Worm (Caenorhabditis elegans) whole organism, L3 larva: ENCODE data around the gene cht-6.

Source experiments
- ZK546.5 ChIP-seq: sonication (generic microtip); optimal IDR thresholded peaks from 2 replicates; lab custom pipeline; 2017; ENCODE audit warnings: missing biosample characterization, missing genetic modification characterization
- aly-2 ChIP-seq: fragments of 150-350 bp; optimal IDR thresholded peaks from 2 replicates; lab custom pipeline; 2014; ENCODE audit warnings: missing biosample characterization, missing genetic modification characterization
- ama-1 ChIP-seq: fragments of 150-350 bp; optimal IDR thresholded peaks from 2 replicates; lab custom pipeline; 2018
- ceh-16 ChIP-seq: sonication (generic microtip); optimal IDR thresholded peaks from 2 replicates; lab custom pipeline; 2017; ENCODE audit warnings: missing biosample characterization, missing genetic modification characterization
- ceh-28 ChIP-seq: fragments of 150-350 bp; optimal IDR thresholded peaks from 2 replicates; lab custom pipeline; 2014; ENCODE audit warnings: missing biosample characterization, missing genetic modification reagents, missing genetic modification characterization
- ceh-82 ChIP-seq: fragments of 150-350 bp; optimal IDR thresholded peaks from 2 replicates; lab custom pipeline; 2014; ENCODE audit warnings: missing biosample characterization, missing genetic modification characterization
- ceh-9 ChIP-seq: sonication (generic microtip); optimal IDR thresholded peaks from 2 replicates; lab custom pipeline; 2018; ENCODE audit warnings: missing biosample characterization, missing genetic modification characterization
- egl-27 ChIP-seq: sonication (generic microtip); optimal IDR thresholded peaks from 4 replicates; lab custom pipeline; 2017; ENCODE audit warnings: missing biosample characterization, missing genetic modification reagents, missing genetic modification characterization
- egl-5 ChIP-seq: fragments of 150-350 bp; optimal IDR thresholded peaks from 2 replicates; lab custom pipeline; 2017; ENCODE audit warnings: missing biosample characterization, missing genetic modification reagents, missing genetic modification characterization, inconsistent platforms
- elt-1 ChIP-seq: fragments of 150-350 bp; optimal IDR thresholded peaks from 2 replicates; lab custom pipeline; 2014; ENCODE audit warnings: missing biosample characterization, missing genetic modification characterization
- elt-2 ChIP-seq: sonication (generic microtip); optimal IDR thresholded peaks from 2 replicates; lab custom pipeline; 2016; ENCODE audit warnings: missing genetic modification reagents, mild to moderate bottlenecking, missing genetic modification characterization, missing compliant biosample characterization
- elt-3 ChIP-seq, 3 experiments: fragments of 150-350 bp in 1 of 3; sonication (generic microtip) in 2 of 3; optimal IDR thresholded peaks; 2 replicates in 2 of 3; 4 replicates in 1 of 3; lab custom pipeline; 2014 to 2017; ENCODE audit warnings: missing biosample characterization in 3 of 3, missing genetic modification characterization in 3 of 3
- eor-1 ChIP-seq, 2 experiments: fragments of 150-350 bp; optimal IDR thresholded peaks; 2 replicates each; lab custom pipeline; 2014 to 2018; ENCODE audit warnings: missing biosample characterization in 2 of 2, missing genetic modification characterization in 2 of 2
- fkh-10 ChIP-seq: sonication (generic microtip); optimal IDR thresholded peaks from 2 replicates; lab custom pipeline; 2017; ENCODE audit warnings: missing biosample characterization, missing genetic modification reagents, missing genetic modification characterization
- fkh-2 ChIP-seq: fragments of 150-350 bp; optimal IDR thresholded peaks from 2 replicates; lab custom pipeline; 2014; ENCODE audit warnings: missing biosample characterization, missing genetic modification reagents, missing genetic modification characterization
- fos-1 ChIP-seq: fragments of 150-350 bp; optimal IDR thresholded peaks from 2 replicates; lab custom pipeline; 2014; ENCODE audit warnings: missing biosample characterization, missing genetic modification characterization
- hmg-11 ChIP-seq: sonication (generic microtip); optimal IDR thresholded peaks from 2 replicates; lab custom pipeline; 2016; ENCODE audit warnings: missing genetic modification characterization, missing compliant biosample characterization
- jun-1 ChIP-seq: fragments of 150-350 bp; optimal IDR thresholded peaks from 2 replicates; lab custom pipeline; 2014; ENCODE audit warnings: missing biosample characterization, missing genetic modification reagents, missing genetic modification characterization
- lin-15B ChIP-seq: fragments of 150-350 bp; optimal IDR thresholded peaks from 2 replicates; lab custom pipeline; 2014; ENCODE audit warnings: missing biosample characterization, missing genetic modification characterization
- lin-39 ChIP-seq: fragments of 150-350 bp; optimal IDR thresholded peaks from 2 replicates; lab custom pipeline; 2018; ENCODE audit warnings: missing biosample characterization, missing genetic modification reagents, missing genetic modification characterization
- lsy-12 ChIP-seq: sonication (generic microtip); optimal IDR thresholded peaks from 2 replicates; lab custom pipeline; 2016; ENCODE audit warnings: mild to moderate bottlenecking, missing genetic modification characterization, missing compliant biosample characterization
- mdl-1 ChIP-seq: fragments of 150-350 bp; optimal IDR thresholded peaks from 2 replicates; lab custom pipeline; 2014; ENCODE audit warnings: missing biosample characterization, missing genetic modification characterization
- mml-1 ChIP-seq: fragments of 150-350 bp; sonication (generic microtip); optimal IDR thresholded peaks from 3 replicates; lab custom pipeline; 2014; ENCODE audit warnings: missing biosample characterization, missing genetic modification characterization
- nfya-1 ChIP-seq: sonication (generic microtip); optimal IDR thresholded peaks from 2 replicates; lab custom pipeline; 2017; ENCODE audit warnings: missing genetic modification characterization, mild to moderate bottlenecking, missing compliant biosample characterization, antibody characterized with exemption, moderate library complexity; ENCODE audit not compliant: insufficient read depth
- nhr-11 ChIP-seq: fragments of 150-350 bp; optimal IDR thresholded peaks from 2 replicates; lab custom pipeline; 2014; ENCODE audit warnings: missing biosample characterization, missing genetic modification characterization
- nhr-12 ChIP-seq: fragments of 150-350 bp; optimal IDR thresholded peaks from 2 replicates; lab custom pipeline; 2014; ENCODE audit warnings: missing biosample characterization, missing genetic modification characterization
- nhr-23 ChIP-seq: fragments of 150-350 bp; optimal IDR thresholded peaks from 2 replicates; lab custom pipeline; 2014; ENCODE audit warnings: missing biosample characterization, missing genetic modification reagents, missing genetic modification characterization
- nhr-25 ChIP-seq: sonication (generic microtip); optimal IDR thresholded peaks from 2 replicates; lab custom pipeline; 2017; ENCODE audit warnings: missing biosample characterization, missing genetic modification characterization
- nhr-28 ChIP-seq: fragments of 150-350 bp; optimal IDR thresholded peaks from 2 replicates; lab custom pipeline; 2014; ENCODE audit warnings: missing biosample characterization, missing genetic modification characterization
- nhr-43 ChIP-seq: sonication (generic microtip); optimal IDR thresholded peaks from 2 replicates; lab custom pipeline; 2016; ENCODE audit warnings: mild to moderate bottlenecking, missing genetic modification characterization, missing compliant biosample characterization; ENCODE audit not compliant: poor library complexity, severe bottlenecking
- nhr-67 ChIP-seq: fragments of 150-350 bp; optimal IDR thresholded peaks from 2 replicates; lab custom pipeline; 2014; ENCODE audit warnings: missing biosample characterization, missing genetic modification characterization
- nhr-76 ChIP-seq: fragments of 150-350 bp; sonication (generic microtip); optimal IDR thresholded peaks from 5 replicates; lab custom pipeline; 2014; ENCODE audit warnings: missing biosample characterization, missing genetic modification characterization
- pha-4 ChIP-seq: fragments of 150-350 bp; optimal IDR thresholded peaks from 2 replicates; lab custom pipeline; 2014; ENCODE audit warnings: missing biosample characterization, missing genetic modification reagents, missing genetic modification characterization
- pqm-1 ChIP-seq: fragments of 150-350 bp; optimal IDR thresholded peaks from 2 replicates; lab custom pipeline; 2017; ENCODE audit warnings: missing biosample characterization, missing genetic modification characterization, inconsistent platforms
- sea-2 ChIP-seq: fragments of 150-350 bp; sonication (generic microtip); optimal IDR thresholded peaks from 4 replicates; lab custom pipeline; 2014; ENCODE audit warnings: missing biosample characterization, missing genetic modification reagents, missing genetic modification characterization
- snpc-4 ChIP-seq: fragments of 150-350 bp; optimal IDR thresholded peaks from 2 replicates; lab custom pipeline; 2014; ENCODE audit warnings: missing biosample characterization, missing genetic modification characterization
- tbx-2 ChIP-seq: sonication (generic microtip); optimal IDR thresholded peaks from 2 replicates; lab custom pipeline; 2016; ENCODE audit warnings: mild to moderate bottlenecking, missing genetic modification characterization, missing compliant biosample characterization
- unc-39 ChIP-seq: sonication (generic microtip); optimal IDR thresholded peaks from 4 replicates; lab custom pipeline; 2017; ENCODE audit warnings: missing biosample characterization, missing genetic modification characterization
- unc-62 ChIP-seq: fragments of 150-350 bp; sonication (generic microtip); optimal IDR thresholded peaks from 4 replicates; lab custom pipeline; 2014; ENCODE audit warnings: missing biosample characterization, missing genetic modification reagents, missing genetic modification characterization
- zag-1 ChIP-seq: fragments of 150-350 bp; optimal IDR thresholded peaks from 2 replicates; lab custom pipeline; 2014; ENCODE audit warnings: missing biosample characterization, missing genetic modification characterization
- ztf-11 ChIP-seq: fragments of 150-350 bp; optimal IDR thresholded peaks from 2 replicates; lab custom pipeline; 2014; ENCODE audit warnings: missing biosample characterization, missing genetic modification characterization
- ztf-4 ChIP-seq: fragments of 150-350 bp; optimal IDR thresholded peaks from 2 replicates; lab custom pipeline; 2014; ENCODE audit warnings: missing biosample characterization, missing genetic modification characterization

cht-6 gene

DNA sequence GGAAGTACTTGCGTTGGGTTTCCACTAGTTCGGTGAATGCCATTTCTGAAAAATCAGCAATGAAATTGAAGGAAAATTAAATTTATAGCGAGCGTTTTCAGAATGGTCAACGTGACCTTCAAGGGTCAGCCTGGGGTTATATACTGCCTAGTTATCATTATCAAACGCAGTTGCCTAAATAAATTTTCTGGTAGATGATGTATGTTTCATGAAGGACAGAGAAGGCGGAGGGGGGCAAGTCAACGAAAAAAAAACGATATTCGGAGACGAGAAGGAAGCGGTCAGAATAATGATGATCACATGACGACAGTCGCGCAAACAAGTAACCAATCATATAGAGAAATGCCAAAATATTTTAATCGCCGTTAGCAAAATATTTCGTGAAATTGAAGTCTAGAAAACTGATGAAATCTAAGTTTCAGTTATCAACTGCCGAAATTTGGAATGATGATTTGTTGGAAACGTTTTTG lies 15.1 kb downstream of the cht-6 start, which contains the start of gene alh-4:
Gene alh-4, minus strand, starts transcription at position 51 of the 470 bp plus-strand sequence.
- TF ChIP-seq nhr-23 (peak; percentile 56), nhr-11 (tag; lab: Kevin White, UChicago) (no peak), nhr-25 (tag; lab: Kevin White, UChicago) (peak; percentile 42)
- TF ChIP-seq, all 47 proteins: peak for 2

DNA sequence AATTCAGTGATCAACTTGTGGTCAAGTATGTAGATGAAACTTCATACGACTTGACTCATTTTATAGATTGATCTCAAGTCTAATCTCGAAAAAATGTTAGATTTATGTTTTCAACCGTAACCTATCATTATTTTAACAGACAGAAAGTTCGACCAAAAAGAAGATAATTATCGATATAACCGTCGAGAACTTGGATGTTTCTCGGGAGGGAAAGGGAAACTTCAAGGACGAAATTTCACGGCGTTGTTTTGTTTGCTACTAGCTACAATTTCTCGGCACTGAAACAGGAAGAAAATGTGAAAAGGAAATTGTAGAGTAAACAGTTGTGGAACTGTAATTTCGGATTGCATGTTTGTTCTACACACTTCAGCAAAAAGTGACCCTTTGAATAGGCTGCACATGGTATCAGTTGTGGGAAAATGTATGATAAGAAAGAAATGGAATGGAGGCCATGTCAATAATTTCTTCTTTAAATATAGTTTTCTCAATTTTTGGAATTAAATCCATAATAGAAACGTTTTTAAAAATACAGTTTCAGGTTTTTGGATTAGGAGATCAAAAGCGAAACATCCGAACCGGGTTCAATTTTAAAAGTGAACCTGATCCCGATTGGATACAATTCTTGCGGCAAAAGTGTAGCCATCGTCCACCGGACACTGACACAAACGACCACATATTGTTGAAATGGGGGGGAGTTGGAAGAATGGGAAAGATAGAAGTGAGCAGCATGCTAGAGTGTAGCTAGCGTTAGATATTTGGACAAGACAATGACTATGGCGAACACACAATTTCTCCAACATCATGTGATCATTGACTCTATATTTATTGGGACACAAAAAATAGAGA lies 16.0 kb downstream of the cht-6 start:
- TF ChIP-seq lsy-12 (tag; lab: Kevin White, UChicago), result no peak
- TF ChIP-seq nhr-76, result no peak
- TF ChIP-seq ZK546.5 (tag; lab: Kevin White, UChicago), result no peak
- TF ChIP-seq lin-15B, result no peak
- TF ChIP-seq egl-5 (tag; lab: Kevin White, UChicago), result no peak
- TF ChIP-seq nfya-1, result no peak
- no peak for TF ChIP-seq unc-39 (tag; lab: Kevin White, UChicago)
- no peak for TF ChIP-seq nhr-25 (tag; lab: Kevin White, UChicago)
- TF ChIP-seq ceh-16, result no peak
- no peak for TF ChIP-seq hmg-11 (tag; lab: Kevin White, UChicago)
- TF ChIP-seq ceh-9 (tag; lab: Kevin White, UChicago), result no peak
- TF ChIP-seq nhr-11 (tag; lab: Kevin White, UChicago), result no peak
- peak; percentile 13 for TF ChIP-seq nhr-43 (tag; lab: Kevin White, UChicago)
- TF ChIP-seq pqm-1 (tag; lab: Kevin White, UChicago), result peak; percentile 56
- no peak for TF ChIP-seq nhr-12 (tag; lab: Kevin White, UChicago)
- no peak for TF ChIP-seq fkh-10
- no peak for TF ChIP-seq unc-62 (GFP tag; lab: Kevin White, UChicago)
- no peak for TF ChIP-seq mml-1 (tag; lab: Kevin White, UChicago)
- TF ChIP-seq elt-1 (tag; lab: Kevin White, UChicago), result no peak
- no peak for TF ChIP-seq aly-2 (tag; lab: Kevin White, UChicago)
- no peak for TF ChIP-seq nhr-67 (tag; lab: Kevin White, UChicago)
- TF ChIP-seq zag-1 (tag; lab: Kevin White, UChicago), result no peak
- TF ChIP-seq elt-2 (tag; lab: Kevin White, UChicago), result peak; percentile 52
- no peak for TF ChIP-seq elt-3 (tag; optimal IDR thresholded peaks at IDR 0.05; lab: Kevin White, UChicago)
- no peak for TF ChIP-seq jun-1
- peak; percentile 54 for TF ChIP-seq pha-4 (tag; lab: Kevin White, UChicago)
- TF ChIP-seq nhr-23, result no peak
- no peak for TF ChIP-seq fkh-2 (tag; lab: Kevin White, UChicago)
- TF ChIP-seq nhr-28, result no peak

DNA sequence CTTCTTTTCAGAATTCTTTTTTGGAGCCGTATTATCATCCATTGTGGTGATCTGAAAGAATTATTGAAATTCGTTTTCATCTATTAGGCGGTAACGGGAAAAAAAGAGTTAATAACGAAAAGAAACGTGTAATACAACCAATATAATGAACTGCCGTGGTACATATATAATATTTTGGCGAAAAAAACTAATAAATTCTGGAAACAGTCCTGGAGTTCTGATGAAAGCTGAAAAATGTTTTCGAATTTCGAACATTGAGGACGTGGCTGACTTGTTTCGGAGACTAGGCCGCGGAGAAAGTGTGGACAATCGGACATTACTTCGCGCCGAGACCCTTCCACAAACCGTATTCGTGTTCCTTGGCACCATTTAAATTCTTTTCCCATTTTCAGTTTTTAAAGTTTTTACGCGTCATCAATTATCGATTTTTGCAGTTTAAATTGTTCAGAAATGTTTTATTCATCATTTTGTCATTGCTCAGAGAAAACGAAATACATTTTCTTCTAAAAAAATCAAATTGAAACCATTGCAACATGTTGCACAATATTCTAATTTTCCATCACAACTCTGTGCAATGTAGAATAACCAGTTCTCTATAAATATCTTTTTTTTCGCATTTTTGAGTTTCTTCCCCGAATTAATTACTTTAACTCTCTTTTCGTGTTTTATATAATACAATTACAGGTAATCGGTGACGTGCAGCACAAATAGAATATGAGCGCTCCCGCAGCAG lies 18.8 kb downstream of the cht-6 start, which contains the start of the genes gad-1 and erfa-1:
Gene gad-1, minus strand, starts transcription at position 51 of the 733 bp plus-strand sequence.
Gene erfa-1, plus strand, starts transcription at position 683 of the 733 bp plus-strand sequence.
- TF ChIP-seq lin-39 (tag; lab: Kevin White, UChicago) (peak; percentile 87), fkh-10 (no peak), elt-2 (tag; lab: Kevin White, UChicago) (peak; percentile 39), pha-4 (tag; lab: Kevin White, UChicago) (peak; percentile 76), nfya-1 (peak; percentile 82), elt-1 (tag; lab: Kevin White, UChicago) (no peak), hmg-11 (tag; lab: Kevin White, UChicago) (peak; percentile 42), ceh-82 (tag; lab: Kevin White, UChicago) (no peak), nhr-76 (no peak), eor-1 (tag; optimal IDR thresholded peaks at IDR 0.05; lab: Kevin White, UChicago) (no peak), mdl-1 (tag; lab: Kevin White, UChicago) (no peak), nhr-23 (peak; percentile 60), ceh-28 (tag; lab: Kevin White, UChicago) (peak; percentile 68), tbx-2 (tag; lab: Kevin White, UChicago) (no peak), fos-1 (tag; lab: Kevin White, UChicago) (no peak), nhr-12 (tag; lab: Kevin White, UChicago) (no peak), ceh-9 (tag; lab: Kevin White, UChicago) (no peak), ztf-4 (tag; lab: Kevin White, UChicago) (no peak), unc-39 (tag; lab: Kevin White, UChicago) (no peak), ama-1 (lab: Kevin White, UChicago) (peak; percentile 18), pqm-1 (tag; lab: Kevin White, UChicago) (no peak), snpc-4 (tag; lab: Kevin White, UChicago) (no peak), ceh-16 (no peak), egl-5 (tag; lab: Kevin White, UChicago) (no peak), ztf-11 (tag; lab: Kevin White, UChicago) (no peak), nhr-11 (tag; lab: Kevin White, UChicago) (no peak), egl-27 (no peak), ZK546.5 (tag; lab: Kevin White, UChicago) (no peak), nhr-25 (tag; lab: Kevin White, UChicago) (peak; percentile 77), lin-15B (peak; percentile 95), nhr-43 (tag; lab: Kevin White, UChicago) (peak; percentile 46), sea-2 (GFP tag; lab: Kevin White, UChicago) (no peak)
